Fruit fly (Drosophila melanogaster): ENCODE data around the gene rho-4.

Gene rho-4

dm6 chrX:11559728-11560724 lies 39.6 kb upstream of the rho-4 start:
- TF ChIP-seq Hnf4 (GFP tag; optimal IDR thresholded peaks at IDR 0.05) (no peak), woc (GFP tag; optimal IDR thresholded peaks at IDR 0.05) (no peak), Jra (GFP tag; optimal IDR thresholded peaks at IDR 0.05) (no peak), psq (GFP tag; optimal IDR thresholded peaks at IDR 0.05) (peak; percentile 79), Dfd (GFP tag; optimal IDR thresholded peaks at IDR 0.05) (no peak), Sp1 (GFP tag; optimal IDR thresholded peaks at IDR 0.05) (peak; percentile 89), Rel (GFP tag; optimal IDR thresholded peaks at IDR 0.05) (no peak), Rel (tag; optimal IDR thresholded peaks at IDR 0.05) (no peak), Vsx2 (GFP tag; optimal IDR thresholded peaks at IDR 0.05; ENCODE audit: partially characterized antibody) (no peak), CG9705 (GFP tag; optimal IDR thresholded peaks at IDR 0.05) (peak; percentile 45), sv (GFP tag; optimal IDR thresholded peaks at IDR 0.05) (peak; percentile 54), usp (GFP tag; optimal IDR thresholded peaks at IDR 0.05) (no peak), fru (GFP tag; optimal IDR thresholded peaks at IDR 0.05) (peak; percentile 72), CrebA (GFP tag; optimal IDR thresholded peaks at IDR 0.05; ENCODE audit: borderline replicate concordance) (no peak), dsf (GFP tag; optimal IDR thresholded peaks at IDR 0.05; ENCODE audit: borderline replicate concordance) (no peak), brk (GFP tag; optimal IDR thresholded peaks at IDR 0.05) (no peak), dl (GFP tag; optimal IDR thresholded peaks at IDR 0.05; ENCODE audit: insufficient read depth in 1 of 2, partially characterized antibody in 2 of 2) (no peak), foxo (GFP tag; optimal IDR thresholded peaks at IDR 0.05) (peak in 1 of 2 experiments; percentile 85), Myc (optimal IDR thresholded peaks at IDR 0.05) (no peak), Mio (GFP tag; optimal IDR thresholded peaks at IDR 0.05) (no peak), GATAd (GFP tag; optimal IDR thresholded peaks at IDR 0.05) (no peak), ey (GFP tag; optimal IDR thresholded peaks at IDR 0.05) (peak; percentile 63), CG32264 (GFP tag; optimal IDR thresholded peaks at IDR 0.05) (no peak), tai (GFP tag; optimal IDR thresholded peaks at IDR 0.05) (no peak), OdsH (GFP tag; optimal IDR thresholded peaks at IDR 0.05) (peak; percentile 81), N (GFP tag; optimal IDR thresholded peaks at IDR 0.05) (no peak), dmrt93B (GFP tag; optimal IDR thresholded peaks at IDR 0.05) (peak; percentile 61), h (GFP tag; optimal IDR thresholded peaks at IDR 0.05) (peak; percentile 78), pan (optimal IDR thresholded peaks at IDR 0.05) (no peak), Hr78 (GFP tag; optimal IDR thresholded peaks at IDR 0.05) (no peak), jim (GFP tag; optimal IDR thresholded peaks at IDR 0.05) (no peak), Abd-B (GFP tag; optimal IDR thresholded peaks at IDR 0.05) (no peak), sage (GFP tag; optimal IDR thresholded peaks at IDR 0.05) (no peak), rgr (GFP tag; optimal IDR thresholded peaks at IDR 0.05) (peak; percentile 84), HLH106 (tag; optimal IDR thresholded peaks at IDR 0.05) (peak; percentile 85), br (GFP tag; optimal IDR thresholded peaks at IDR 0.05) (peak; percentile 53), Dif (GFP tag; optimal IDR thresholded peaks at IDR 0.05; ENCODE audit: partially characterized antibody) (no peak), lola (GFP tag; optimal IDR thresholded peaks at IDR 0.05) (no peak), Hr83 (GFP tag; optimal IDR thresholded peaks at IDR 0.05; ENCODE audit: poor library complexity, severe bottlenecking) (no peak)

dm6 chrX:11561450-11562040 lies 38.1 kb upstream of the rho-4 start, which contains the start of gene PGRP-SA:
PGRP-SA (plus strand) TSS chrX:11561643.
- TF ChIP-seq Mio (GFP tag; optimal IDR thresholded peaks at IDR 0.05): no peak
- TF ChIP-seq Rel (GFP tag; optimal IDR thresholded peaks at IDR 0.05): no peak
- peak; percentile 98 for TF ChIP-seq Rel (tag; optimal IDR thresholded peaks at IDR 0.05)

Data from whole organism, wandering third instar larva.